Fruit fly (Drosophila melanogaster) whole organism, embryonic: Measurements from ENCODE around the gene CG14853.
A peak's percentile ranks its signal among the peaks of the same experiment; 100 is the strongest.

Experiments used
- Abd-B ChIP-seq: fragments of 200-800 bp; sonication (Bioruptor generic); optimal IDR thresholded peaks from 2 replicates; lab custom pipeline; 2018; ENCODE audit warnings: missing biosample characterization, mild to moderate bottlenecking, missing genetic modification characterization, moderate library complexity
- Aef1 ChIP-seq: fragments of 200-800 bp; sonication (Bioruptor generic); IDR thresholded peaks from 3 replicates; pipeline ENCODE4 v1.3.6; 2022; ENCODE audit warnings: missing biosample characterization, missing genetic modification characterization
- CG10209 ChIP-seq: fragments of 200-800 bp; sonication (Bioruptor generic); optimal IDR thresholded peaks from 3 replicates; lab custom pipeline; 2017; ENCODE audit warnings: missing biosample characterization, mild to moderate bottlenecking, missing genetic modification characterization, missing genetic modification reagents
- CG11093 ChIP-seq: fragments of 200-800 bp; sonication (Bioruptor generic); IDR thresholded peaks from 3 replicates; pipeline ENCODE4 v1.3.6; 2022; ENCODE audit warnings: missing biosample characterization, missing genetic modification characterization
- CG14667 ChIP-seq: fragments of 200-800 bp; sonication (Bioruptor generic); IDR thresholded peaks from 2 replicates; pipeline ENCODE4 v1.3.6; 2022; ENCODE audit warnings: missing biosample characterization, missing genetic modification characterization
- CG17186 ChIP-seq: fragments of 200-800 bp; sonication (Bioruptor generic); optimal IDR thresholded peaks from 3 replicates; lab custom pipeline; 2017; ENCODE audit warnings: missing biosample characterization, missing genetic modification reagents, missing genetic modification characterization
- CG2202 ChIP-seq: fragments of 200-800 bp; sonication (Bioruptor generic); optimal IDR thresholded peaks from 2 replicates; lab custom pipeline; 2018; ENCODE audit warnings: missing biosample characterization, mild to moderate bottlenecking, missing genetic modification characterization
- CG32772 ChIP-seq: fragments of 200-800 bp; sonication (Bioruptor generic); IDR thresholded peaks from 2 replicates; pipeline ENCODE4 v1.3.6; 2022; ENCODE audit warnings: missing biosample characterization, missing genetic modification characterization
- CG4707 ChIP-seq: fragments of 200-800 bp; sonication (Bioruptor generic); optimal IDR thresholded peaks from 2 replicates; lab custom pipeline; 2018; ENCODE audit warnings: missing biosample characterization, mild to moderate bottlenecking, missing genetic modification characterization, moderate library complexity
- CG5180 ChIP-seq: fragments of 200-800 bp; sonication (Bioruptor generic); optimal IDR thresholded peaks from 3 replicates; lab custom pipeline; 2017; ENCODE audit warnings: missing biosample characterization, missing genetic modification characterization, mild to moderate bottlenecking, moderate library complexity, missing genetic modification reagents
- CG6175 ChIP-seq: fragments of 200-800 bp; sonication (Bioruptor generic); IDR thresholded peaks from 3 replicates; pipeline ENCODE4 v1.3.6; 2022; ENCODE audit warnings: missing biosample characterization, missing genetic modification characterization
- CG6791 ChIP-seq: fragments of 200-800 bp; sonication (Bioruptor generic); IDR thresholded peaks from 3 replicates; pipeline ENCODE4 v1.3.6; 2022; ENCODE audit warnings: missing biosample characterization, missing genetic modification characterization; ENCODE audit not compliant: partially characterized antibody
- CG7357 ChIP-seq: fragments of 200-800 bp; sonication (Bioruptor generic); IDR thresholded peaks from 3 replicates; pipeline ENCODE4 v1.3.6; 2022; ENCODE audit warnings: missing biosample characterization, missing genetic modification characterization
- CG8359 ChIP-seq: fragments of 200-800 bp; sonication (Bioruptor generic); optimal IDR thresholded peaks from 2 replicates; lab custom pipeline; 2017; ENCODE audit warnings: missing biosample characterization, mild to moderate bottlenecking, missing genetic modification characterization, borderline replicate concordance
- CG9437 ChIP-seq: fragments of 200-800 bp; sonication (Bioruptor generic); optimal IDR thresholded peaks from 2 replicates; lab custom pipeline; 2018; ENCODE audit warnings: missing biosample characterization, mild to moderate bottlenecking, missing genetic modification characterization
- CG9932 ChIP-seq: fragments of 200-800 bp; sonication (Bioruptor generic); IDR thresholded peaks from 2 replicates; pipeline ENCODE4 v1.3.6; 2022; ENCODE audit warnings: missing biosample characterization, missing genetic modification characterization
- CrebB ChIP-seq: fragments of 200-800 bp; sonication (Bioruptor generic); optimal IDR thresholded peaks from 3 replicates; lab custom pipeline; 2018; ENCODE audit warnings: missing biosample characterization, mild to moderate bottlenecking, missing genetic modification characterization
- D ChIP-seq, 2 experiments: fragments of 200-800 bp in 1 of 2; fragments of >200 bp in 1 of 2; sonication (Bioruptor generic) in 1 of 2; optimal IDR thresholded peaks; 2 replicates in 1 of 2; 3 replicates in 1 of 2; lab custom pipeline; 2017; ENCODE audit warnings: mild to moderate bottlenecking in 1 of 2, missing biosample characterization in 1 of 2, missing genetic modification characterization in 1 of 2, missing genetic modification reagents in 1 of 2
- Doc3 ChIP-seq: fragments of 200-800 bp; sonication (Bioruptor generic); IDR thresholded peaks from 3 replicates; pipeline ENCODE4 v1.3.6; 2022; ENCODE audit warnings: missing biosample characterization, missing genetic modification characterization; ENCODE audit not compliant: partially characterized antibody
- E2f2 ChIP-seq: fragments of 200-800 bp; sonication (Bioruptor generic); IDR thresholded peaks from 2 replicates; pipeline ENCODE4 v1.3.6; 2022; ENCODE audit warnings: missing biosample characterization, missing genetic modification characterization
- Eip74EF ChIP-seq, 2 experiments: fragments of 200-800 bp in 1 of 2; fragments of >200 bp in 1 of 2; sonication (Bioruptor generic) in 1 of 2; optimal IDR thresholded peaks; 2 replicates each; lab custom pipeline; 2017 to 2019; ENCODE audit warnings: missing biosample characterization in 2 of 2, missing genetic modification characterization in 2 of 2, mild to moderate bottlenecking in 1 of 2, moderate library complexity in 1 of 2
- Gug ChIP-seq: fragments of 200-800 bp; sonication (Bioruptor generic); IDR thresholded peaks from 4 replicates; pipeline ENCODE4 v1.3.6; 2022; ENCODE audit warnings: missing biosample characterization, missing genetic modification characterization
- Jarid2 ChIP-seq: fragments of 200-800 bp; sonication (Bioruptor generic); optimal IDR thresholded peaks from 3 replicates; lab custom pipeline; 2017; ENCODE audit warnings: mild to moderate bottlenecking, missing biosample characterization, missing genetic modification reagents, missing genetic modification characterization
- MESR4 ChIP-seq: fragments of 200-800 bp; sonication (Bioruptor generic); optimal IDR thresholded peaks from 2 replicates; lab custom pipeline; 2018; ENCODE audit warnings: missing biosample characterization, mild to moderate bottlenecking, missing genetic modification characterization, moderate library complexity
- MTF-1 ChIP-seq: fragments of 200-800 bp; sonication (Bioruptor generic); optimal IDR thresholded peaks from 2 replicates; lab custom pipeline; 2018; ENCODE audit warnings: missing biosample characterization, mild to moderate bottlenecking, missing genetic modification characterization, borderline replicate concordance
- Mrtf ChIP-seq: fragments of 200-800 bp; sonication (Bioruptor generic); IDR thresholded peaks from 3 replicates; pipeline ENCODE4 v1.3.6; 2022; ENCODE audit warnings: missing biosample characterization, missing genetic modification characterization
- ap ChIP-seq: fragments of 200-800 bp; sonication (Bioruptor generic); IDR thresholded peaks from 2 replicates; pipeline ENCODE4 v1.3.6; 2022; ENCODE audit warnings: missing biosample characterization, missing genetic modification characterization
- bcd ChIP-seq: fragments of 200-800 bp; sonication (Bioruptor generic); optimal IDR thresholded peaks from 2 replicates; lab custom pipeline; 2017; ENCODE audit warnings: missing biosample characterization, mild to moderate bottlenecking, missing genetic modification characterization
- caup ChIP-seq: fragments of 200-800 bp; sonication (Bioruptor generic); optimal IDR thresholded peaks from 3 replicates; lab custom pipeline; 2017; ENCODE audit warnings: missing biosample characterization, mild to moderate bottlenecking, missing genetic modification characterization, moderate library complexity; ENCODE audit not compliant: severe bottlenecking
- emc ChIP-seq: fragments of 200-800 bp; sonication (Bioruptor generic); optimal IDR thresholded peaks from 2 replicates; lab custom pipeline; 2016; ENCODE audit warnings: missing biosample characterization, missing genetic modification characterization
- eyg ChIP-seq: fragments of 200-800 bp; sonication (Bioruptor generic); optimal IDR thresholded peaks from 3 replicates; lab custom pipeline; 2016; ENCODE audit warnings: missing biosample characterization, missing genetic modification characterization
- gcm ChIP-seq: fragments of 200-800 bp; sonication (Bioruptor generic); optimal IDR thresholded peaks from 2 replicates; lab custom pipeline; 2019; ENCODE audit warnings: missing biosample characterization, mild to moderate bottlenecking, missing genetic modification characterization, moderate library complexity
- grn ChIP-seq: fragments of 200-800 bp; sonication (Bioruptor generic); optimal IDR thresholded peaks from 3 replicates; lab custom pipeline; 2017; ENCODE audit warnings: missing biosample characterization, missing genetic modification characterization
- her ChIP-seq: fragments of 200-800 bp; sonication (Bioruptor generic); optimal IDR thresholded peaks from 2 replicates; lab custom pipeline; 2016; ENCODE audit warnings: missing biosample characterization, missing genetic modification characterization
- ken ChIP-seq: fragments of 200-800 bp; sonication (Bioruptor generic); IDR thresholded peaks from 3 replicates; pipeline ENCODE4 v1.3.6; 2022; ENCODE audit warnings: missing biosample characterization, missing genetic modification characterization
- lola ChIP-seq, 3 experiments: fragments of >200 bp in 2 of 3; fragments of 200-800 bp in 1 of 3; sonication (Bioruptor generic) in 1 of 3; optimal IDR thresholded peaks; 2 replicates each; lab custom pipeline; 2017 to 2019; ENCODE audit warnings: missing biosample characterization in 3 of 3, missing genetic modification characterization in 3 of 3, mild to moderate bottlenecking in 1 of 3, moderate library complexity in 1 of 3
- mirr ChIP-seq: fragments of 200-800 bp; sonication (Bioruptor generic); optimal IDR thresholded peaks from 3 replicates; lab custom pipeline; 2018; ENCODE audit warnings: missing biosample characterization, mild to moderate bottlenecking, missing genetic modification characterization
- ro ChIP-seq: fragments of 200-800 bp; sonication (Bioruptor generic); IDR thresholded peaks from 2 replicates; pipeline ENCODE4 v1.3.6; 2022; ENCODE audit warnings: missing biosample characterization, missing genetic modification characterization
- sens-2 ChIP-seq: fragments of 200-800 bp; sonication (Bioruptor generic); IDR thresholded peaks from 2 replicates; pipeline ENCODE4 v1.3.6; 2022; ENCODE audit warnings: missing biosample characterization, missing genetic modification characterization
- slou ChIP-seq: fragments of 200-800 bp; sonication (Bioruptor generic); optimal IDR thresholded peaks from 3 replicates; lab custom pipeline; 2016; ENCODE audit warnings: missing biosample characterization, missing genetic modification characterization
- tio ChIP-seq: fragments of 200-800 bp; sonication (Bioruptor generic); optimal IDR thresholded peaks from 2 replicates; lab custom pipeline; 2017; ENCODE audit warnings: missing biosample characterization, missing genetic modification characterization, inconsistent platforms
- tll ChIP-seq, 2 experiments: fragments of 200-800 bp in 1 of 2; fragments of >200 bp in 1 of 2; sonication (Bioruptor generic) in 1 of 2; optimal IDR thresholded peaks; 2 replicates each; lab custom pipeline; 2017 to 2019; ENCODE audit warnings: missing biosample characterization in 2 of 2, missing genetic modification characterization in 2 of 2, mild to moderate bottlenecking in 1 of 2, moderate library complexity in 1 of 2
- tna ChIP-seq: fragments of 200-800 bp; sonication (Bioruptor generic); IDR thresholded peaks from 2 replicates; pipeline ENCODE4 v1.3.6; 2022; ENCODE audit warnings: missing biosample characterization, missing genetic modification characterization; ENCODE audit not compliant: partially characterized antibody
- yki ChIP-seq: fragments of >200 bp; optimal IDR thresholded peaks from 3 replicates; lab custom pipeline; 2018
- z ChIP-seq: fragments of 200-800 bp; sonication (Bioruptor generic); IDR thresholded peaks from 3 replicates; pipeline ENCODE4 v1.3.6; 2022; ENCODE audit warnings: missing biosample characterization, missing genetic modification characterization
- zen2 ChIP-seq: fragments of 200-800 bp; sonication (Bioruptor generic); IDR thresholded peaks from 3 replicates; pipeline ENCODE4 v1.3.6; 2022; ENCODE audit warnings: missing biosample characterization, missing genetic modification characterization; ENCODE audit not compliant: partially characterized antibody
- zfh2 ChIP-seq: fragments of 200-800 bp; sonication (Bioruptor generic); optimal IDR thresholded peaks from 2 replicates; lab custom pipeline; 2016; ENCODE audit warnings: missing biosample characterization, missing genetic modification characterization

CG14853 gene

DNA sequence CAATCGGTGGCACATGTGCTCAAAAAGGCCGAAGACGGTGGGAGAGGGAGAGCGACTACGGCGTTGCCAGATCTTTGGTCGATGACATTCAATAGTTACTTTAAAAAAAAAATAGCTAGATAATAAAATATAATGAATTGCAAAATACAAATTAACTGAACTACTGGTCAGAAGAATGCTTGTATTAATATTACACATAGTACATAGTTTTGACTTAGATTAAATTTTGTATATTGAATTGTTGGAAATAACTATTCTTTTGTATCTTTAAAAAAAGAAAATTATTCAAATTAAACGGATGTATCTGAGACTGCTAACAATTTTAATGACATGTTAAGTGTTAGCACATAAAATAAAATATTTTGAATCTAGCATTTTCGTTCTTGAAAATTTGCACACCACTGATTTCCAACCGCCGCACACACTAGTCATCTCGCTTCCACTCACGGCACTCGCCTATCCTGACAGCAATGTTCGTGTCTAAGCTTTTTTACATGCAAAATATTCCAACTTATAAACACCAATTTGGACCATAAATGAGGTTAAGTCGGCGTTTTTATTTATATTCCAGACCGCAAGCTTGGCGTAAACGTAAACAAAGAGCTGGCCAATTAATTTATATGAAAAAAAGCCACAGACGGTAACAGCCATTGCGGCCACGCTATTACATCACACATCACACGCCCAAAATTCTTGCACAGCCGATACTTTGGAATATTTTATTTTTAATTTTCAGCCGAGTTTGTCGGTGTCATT lies 34.3 kb upstream of the CG14853 start (continued):
- peak; percentile 77 for TF ChIP-seq Abd-B (GFP tag; lab: Kevin White, UChicago)
- TF ChIP-seq Jarid2, result no peak
- TF ChIP-seq ap (GFP tag; lab: Robert Waterston, UW), result no peak
- peak; percentile 43; the same call in 1 of the 3 replicates for TF ChIP-seq Aef1
- no peak for TF ChIP-seq E2f2
- TF ChIP-seq her (GFP tag; lab: Kevin White, UChicago), result no peak
- TF ChIP-seq sens-2 (GFP tag; lab: Robert Waterston, UW), result 0 out of 2 replicates have a peak, but pooled peaks have one; percentile 16
- no peak for TF ChIP-seq emc (GFP tag; lab: Kevin White, UChicago)
- peak; percentile 46 for TF ChIP-seq gcm
- peak in 1 of 2 experiments; percentile 41 for TF ChIP-seq Eip74EF (GFP tag; optimal IDR thresholded peaks at IDR 0.05; lab: Kevin White, UChicago)
- no peak for TF ChIP-seq mirr (GFP tag; lab: Kevin White, UChicago)
- TF ChIP-seq CG8359 (GFP tag; lab: Kevin White, UChicago), result peak; percentile 47
- TF ChIP-seq CG6791 (GFP tag; lab: Robert Waterston, UW), result no peak
- TF ChIP-seq CG7357 (GFP tag; lab: Robert Waterston, UW), result peak; percentile 56; the same call in 2 of the 3 replicates
- no peak for TF ChIP-seq MESR4 (GFP tag; lab: Kevin White, UChicago)
- peak; percentile 20 for TF ChIP-seq CG2202 (tag; lab: Kevin White, UChicago)
- TF ChIP-seq Mrtf (GFP tag; lab: Robert Waterston, UW), result peak; percentile 54; the same call in 1 of the 3 replicates
- TF ChIP-seq CG4707, result no peak
- peak in 1 of 3 experiments; percentile 81 for TF ChIP-seq lola (GFP tag; optimal IDR thresholded peaks at IDR 0.05; lab: Kevin White, UChicago)
- TF ChIP-seq grn (GFP tag; lab: Kevin White, UChicago), result no peak
- TF ChIP-seq z, result no peak
- TF ChIP-seq MTF-1 (GFP tag; lab: Kevin White, UChicago), result peak; percentile 10
- 0 out of 3 replicates have a peak, but pooled peaks have one; percentile 28 for TF ChIP-seq Doc3 (GFP tag; lab: Robert Waterston, UW)
- TF ChIP-seq tio (GFP tag; lab: Kevin White, UChicago), result peak; percentile 72
- no peak for TF ChIP-seq D (optimal IDR thresholded peaks at IDR 0.05; lab: Kevin White, UChicago)
- TF ChIP-seq D (GFP tag; optimal IDR thresholded peaks at IDR 0.05; lab: Kevin White, UChicago), result peak; percentile 44
- TF ChIP-seq CG6175 (GFP tag; lab: Robert Waterston, UW), result no peak
- TF ChIP-seq zfh2 (GFP tag; lab: Kevin White, UChicago), result peak; percentile 61
- TF ChIP-seq CG10209 (GFP tag; lab: Kevin White, UChicago), result peak; percentile 77
- TF ChIP-seq eyg (GFP tag; lab: Kevin White, UChicago), result no peak
- TF ChIP-seq CG11093 (GFP tag; lab: Robert Waterston, UW), result peak; percentile 41; the same call in 1 of the 3 replicates
- peak; percentile 25 for TF ChIP-seq CG5180
- no peak for TF ChIP-seq ro
- TF ChIP-seq CG32772, result peak; percentile 64
- TF ChIP-seq caup, result peak; percentile 65
- TF ChIP-seq CG14667 (GFP tag; lab: Robert Waterston, UW), result 0 out of 2 replicates have a peak, but pooled peaks have one; percentile 25
- peak; percentile 52 for TF ChIP-seq slou (GFP tag; lab: Kevin White, UChicago)
- TF ChIP-seq bcd, result peak; percentile 76
- peak; percentile 73 for TF ChIP-seq CG9437 (GFP tag; lab: Kevin White, UChicago)
- TF ChIP-seq zen2 (GFP tag; lab: Robert Waterston, UW), result no peak
- TF ChIP-seq CG9932 (GFP tag; lab: Robert Waterston, UW), result peak; percentile 80
- peak; percentile 65; the same call in 2 of the 3 replicates for TF ChIP-seq ken
- TF ChIP-seq Gug (GFP tag; lab: Robert Waterston, UW), result peak; percentile 48; the same call in 2 of the 4 replicates
- peak in 1 of 2 experiments; percentile 12 for TF ChIP-seq tll (GFP tag; optimal IDR thresholded peaks at IDR 0.05; lab: Kevin White, UChicago)
- TF ChIP-seq CG17186, result no peak
- no peak for TF ChIP-seq CrebB
- TF ChIP-seq yki, result no peak
- no peak for TF ChIP-seq tna
